Worm (Caenorhabditis elegans) whole organism, L3 larva: Measurements from ENCODE around the gene T28C6.10.

Source experiments
- aly-2 ChIP-seq: fragments of 150-350 bp; optimal IDR thresholded peaks from 2 replicates; lab custom pipeline; 2014; ENCODE audit warnings: missing biosample characterization, missing genetic modification characterization
- ama-1 ChIP-seq: fragments of 150-350 bp; optimal IDR thresholded peaks from 2 replicates; lab custom pipeline; 2018
- ceh-16 ChIP-seq: sonication (generic microtip); optimal IDR thresholded peaks from 2 replicates; lab custom pipeline; 2017; ENCODE audit warnings: missing biosample characterization, missing genetic modification characterization
- ceh-9 ChIP-seq: sonication (generic microtip); optimal IDR thresholded peaks from 2 replicates; lab custom pipeline; 2018; ENCODE audit warnings: missing biosample characterization, missing genetic modification characterization
- egl-5 ChIP-seq: fragments of 150-350 bp; optimal IDR thresholded peaks from 2 replicates; lab custom pipeline; 2017; ENCODE audit warnings: missing biosample characterization, missing genetic modification reagents, missing genetic modification characterization, inconsistent platforms
- elt-2 ChIP-seq: sonication (generic microtip); optimal IDR thresholded peaks from 2 replicates; lab custom pipeline; 2016; ENCODE audit warnings: missing genetic modification reagents, mild to moderate bottlenecking, missing genetic modification characterization, missing compliant biosample characterization
- fkh-10 ChIP-seq: sonication (generic microtip); optimal IDR thresholded peaks from 2 replicates; lab custom pipeline; 2017; ENCODE audit warnings: missing biosample characterization, missing genetic modification reagents, missing genetic modification characterization
- jun-1 ChIP-seq: fragments of 150-350 bp; optimal IDR thresholded peaks from 2 replicates; lab custom pipeline; 2014; ENCODE audit warnings: missing biosample characterization, missing genetic modification reagents, missing genetic modification characterization
- lin-39 ChIP-seq: fragments of 150-350 bp; optimal IDR thresholded peaks from 2 replicates; lab custom pipeline; 2018; ENCODE audit warnings: missing biosample characterization, missing genetic modification reagents, missing genetic modification characterization
- lsy-12 ChIP-seq: sonication (generic microtip); optimal IDR thresholded peaks from 2 replicates; lab custom pipeline; 2016; ENCODE audit warnings: mild to moderate bottlenecking, missing genetic modification characterization, missing compliant biosample characterization
- nfya-1 ChIP-seq: sonication (generic microtip); optimal IDR thresholded peaks from 2 replicates; lab custom pipeline; 2017; ENCODE audit warnings: missing genetic modification characterization, mild to moderate bottlenecking, missing compliant biosample characterization, antibody characterized with exemption, moderate library complexity; ENCODE audit not compliant: insufficient read depth
- nhr-11 ChIP-seq: fragments of 150-350 bp; optimal IDR thresholded peaks from 2 replicates; lab custom pipeline; 2014; ENCODE audit warnings: missing biosample characterization, missing genetic modification characterization
- nhr-25 ChIP-seq: sonication (generic microtip); optimal IDR thresholded peaks from 2 replicates; lab custom pipeline; 2017; ENCODE audit warnings: missing biosample characterization, missing genetic modification characterization
- nhr-28 ChIP-seq: fragments of 150-350 bp; optimal IDR thresholded peaks from 2 replicates; lab custom pipeline; 2014; ENCODE audit warnings: missing biosample characterization, missing genetic modification characterization
- nhr-43 ChIP-seq: sonication (generic microtip); optimal IDR thresholded peaks from 2 replicates; lab custom pipeline; 2016; ENCODE audit warnings: mild to moderate bottlenecking, missing genetic modification characterization, missing compliant biosample characterization; ENCODE audit not compliant: poor library complexity, severe bottlenecking
- pha-4 ChIP-seq: fragments of 150-350 bp; optimal IDR thresholded peaks from 2 replicates; lab custom pipeline; 2014; ENCODE audit warnings: missing biosample characterization, missing genetic modification reagents, missing genetic modification characterization
- sea-2 ChIP-seq: fragments of 150-350 bp; sonication (generic microtip); optimal IDR thresholded peaks from 4 replicates; lab custom pipeline; 2014; ENCODE audit warnings: missing biosample characterization, missing genetic modification reagents, missing genetic modification characterization
- skn-1 ChIP-seq: fragments of 150-350 bp; optimal IDR thresholded peaks from 2 replicates; lab custom pipeline; 2014; ENCODE audit warnings: missing biosample characterization, missing genetic modification characterization
- snpc-4 ChIP-seq: fragments of 150-350 bp; optimal IDR thresholded peaks from 2 replicates; lab custom pipeline; 2014; ENCODE audit warnings: missing biosample characterization, missing genetic modification characterization
- tbx-2 ChIP-seq: sonication (generic microtip); optimal IDR thresholded peaks from 2 replicates; lab custom pipeline; 2016; ENCODE audit warnings: mild to moderate bottlenecking, missing genetic modification characterization, missing compliant biosample characterization
- unc-39 ChIP-seq: sonication (generic microtip); optimal IDR thresholded peaks from 4 replicates; lab custom pipeline; 2017; ENCODE audit warnings: missing biosample characterization, missing genetic modification characterization
- unc-62 ChIP-seq: fragments of 150-350 bp; sonication (generic microtip); optimal IDR thresholded peaks from 4 replicates; lab custom pipeline; 2014; ENCODE audit warnings: missing biosample characterization, missing genetic modification reagents, missing genetic modification characterization
- zag-1 ChIP-seq: fragments of 150-350 bp; optimal IDR thresholded peaks from 2 replicates; lab custom pipeline; 2014; ENCODE audit warnings: missing biosample characterization, missing genetic modification characterization
- ztf-11 ChIP-seq: fragments of 150-350 bp; optimal IDR thresholded peaks from 2 replicates; lab custom pipeline; 2014; ENCODE audit warnings: missing biosample characterization, missing genetic modification characterization
- ztf-4 ChIP-seq: fragments of 150-350 bp; optimal IDR thresholded peaks from 2 replicates; lab custom pipeline; 2014; ENCODE audit warnings: missing biosample characterization, missing genetic modification characterization

The T28C6.10 gene

ce11 chrIV:8866092-8866491, 48.4 kb downstream of the T28C6.10 start (continued):
- TF ChIP-seq aly-2 (tag; lab: Kevin White, UChicago) (no peak), ama-1 (peak; percentile 57), unc-62 (GFP tag; lab: Kevin White, UChicago) (peak; percentile 84), skn-1 (tag; lab: Kevin White, UChicago) (no peak), ztf-11 (tag; lab: Kevin White, UChicago) (no peak), lsy-12 (tag; lab: Kevin White, UChicago) (peak; percentile 23), unc-39 (tag; lab: Kevin White, UChicago) (no peak), nhr-11 (tag; lab: Kevin White, UChicago) (no peak), nhr-25 (tag; lab: Kevin White, UChicago) (peak; percentile 95), ceh-16 (tag; lab: Kevin White, UChicago) (no peak), zag-1 (no peak), nfya-1 (tag; lab: Kevin White, UChicago) (peak; percentile 53), snpc-4 (peak; percentile 50), ceh-9 (tag; lab: Kevin White, UChicago) (no peak), nhr-28 (no peak), egl-5 (tag; lab: Kevin White, UChicago) (peak; percentile 35), ztf-4 (no peak), jun-1 (tag; lab: Kevin White, UChicago) (peak; percentile 16), fkh-10 (GFP tag; lab: Kevin White, UChicago) (no peak), nhr-43 (tag; lab: Kevin White, UChicago) (no peak), elt-2 (peak; percentile 83), lin-39 (peak; percentile 49), tbx-2 (tag; lab: Kevin White, UChicago) (no peak)

- TF ChIP-seq fkh-10 (GFP tag; lab: Kevin White, UChicago) (no peak), elt-2 (peak; percentile 51), pha-4 (peak; percentile 11), sea-2 (GFP tag; lab: Kevin White, UChicago) (no peak), tbx-2 (tag; lab: Kevin White, UChicago) (no peak)
These were observed 49.8 kb downstream of the T28C6.10 start for ce11 chrIV:8867562-8867961.
